Fruit fly (Drosophila melanogaster) whole organism, embryonic: ENCODE measurements around the gene cort.

Experiments used
- Aef1 ChIP-seq: fragments of 200-800 bp; sonication (Bioruptor generic); IDR thresholded peaks from 3 replicates; pipeline ENCODE4 v1.3.6; 2022; ENCODE audit warnings: missing biosample characterization, missing genetic modification characterization
- Asciz ChIP-seq: fragments of 200-800 bp; sonication (Bioruptor generic); optimal IDR thresholded peaks from 2 replicates; lab custom pipeline; 2017; ENCODE audit warnings: missing biosample characterization, mild to moderate bottlenecking, missing genetic modification characterization, missing genetic modification reagents
- Atf3 ChIP-seq: fragments of 200-800 bp; sonication (Bioruptor generic); optimal IDR thresholded peaks from 3 replicates; lab custom pipeline; 2016; ENCODE audit warnings: missing biosample characterization, missing genetic modification characterization
- Bteb2 ChIP-seq: fragments of 200-800 bp; sonication (Bioruptor generic); optimal IDR thresholded peaks from 2 replicates; lab custom pipeline; 2016; ENCODE audit warnings: missing biosample characterization, missing genetic modification characterization
- CG10209 ChIP-seq: fragments of 200-800 bp; sonication (Bioruptor generic); optimal IDR thresholded peaks from 3 replicates; lab custom pipeline; 2017; ENCODE audit warnings: missing biosample characterization, mild to moderate bottlenecking, missing genetic modification characterization, missing genetic modification reagents
- CG10979 ChIP-seq: fragments of 200-800 bp; sonication (Bioruptor generic); optimal IDR thresholded peaks from 2 replicates; lab custom pipeline; 2018; ENCODE audit warnings: missing biosample characterization, mild to moderate bottlenecking, missing genetic modification characterization, moderate library complexity
- CG13123 ChIP-seq: fragments of 200-800 bp; sonication (Bioruptor generic); optimal IDR thresholded peaks from 2 replicates; lab custom pipeline; 2016; ENCODE audit warnings: missing biosample characterization, missing genetic modification characterization
- CG15073 ChIP-seq: fragments of 200-800 bp; sonication (Bioruptor generic); optimal IDR thresholded peaks from 2 replicates; lab custom pipeline; 2016; ENCODE audit warnings: missing biosample characterization, missing genetic modification characterization
- CG1602 ChIP-seq: fragments of 200-800 bp; sonication (Bioruptor generic); optimal IDR thresholded peaks from 3 replicates; lab custom pipeline; 2016; ENCODE audit warnings: missing biosample characterization, missing genetic modification characterization
- CG16779 ChIP-seq: fragments of 200-800 bp; sonication (Bioruptor generic); IDR thresholded peaks from 2 replicates; pipeline ENCODE4 v1.3.6; 2022; ENCODE audit warnings: missing biosample characterization, missing genetic modification characterization
- CG16863 ChIP-seq: fragments of 200-800 bp; sonication (Bioruptor generic); optimal IDR thresholded peaks from 3 replicates; lab custom pipeline; 2016; ENCODE audit warnings: missing biosample characterization, missing genetic modification characterization
- CG17829 ChIP-seq: fragments of 200-800 bp; optimal IDR thresholded peaks from 2 replicates; lab custom pipeline; 2019; ENCODE audit warnings: missing biosample characterization, mild to moderate bottlenecking, missing genetic modification characterization, moderate library complexity
- CG2129 ChIP-seq: fragments of 200-800 bp; sonication (Bioruptor generic); IDR thresholded peaks from 2 replicates; pipeline ENCODE4 v1.3.6; 2022; ENCODE audit warnings: missing biosample characterization, missing genetic modification characterization; ENCODE audit not compliant: partially characterized antibody
- CG30431 ChIP-seq: fragments of 200-800 bp; sonication (Bioruptor generic); optimal IDR thresholded peaks from 2 replicates; lab custom pipeline; 2017; ENCODE audit warnings: missing biosample characterization, missing genetic modification characterization
- CG34422 ChIP-seq: fragments of 200-800 bp; sonication (Bioruptor generic); IDR thresholded peaks from 3 replicates; pipeline ENCODE4 v1.3.6; 2022; ENCODE audit warnings: missing biosample characterization, missing genetic modification characterization
- CG42726 ChIP-seq: fragments of 200-800 bp; sonication (Bioruptor generic); IDR thresholded peaks from 2 replicates; pipeline ENCODE4 v1.3.6; 2022; ENCODE audit warnings: missing biosample characterization, missing genetic modification characterization; ENCODE audit not compliant: partially characterized antibody
- CG4854 ChIP-seq: fragments of 200-800 bp; sonication (Bioruptor generic); optimal IDR thresholded peaks from 2 replicates; lab custom pipeline; 2016; ENCODE audit warnings: missing biosample characterization, missing genetic modification characterization, inconsistent platforms
- CG6791 ChIP-seq: fragments of 200-800 bp; sonication (Bioruptor generic); IDR thresholded peaks from 3 replicates; pipeline ENCODE4 v1.3.6; 2022; ENCODE audit warnings: missing biosample characterization, missing genetic modification characterization; ENCODE audit not compliant: partially characterized antibody
- CG7987 ChIP-seq: fragments of 200-800 bp; sonication (Bioruptor generic); optimal IDR thresholded peaks from 2 replicates; lab custom pipeline; 2018; ENCODE audit warnings: missing biosample characterization, mild to moderate bottlenecking, missing genetic modification characterization, moderate library complexity
- D ChIP-seq, 2 experiments: fragments of 200-800 bp in 1 of 2; fragments of >200 bp in 1 of 2; sonication (Bioruptor generic) in 1 of 2; optimal IDR thresholded peaks; 2 replicates in 1 of 2; 3 replicates in 1 of 2; lab custom pipeline; 2017; ENCODE audit warnings: mild to moderate bottlenecking in 1 of 2, missing biosample characterization in 1 of 2, missing genetic modification characterization in 1 of 2, missing genetic modification reagents in 1 of 2
- D19B ChIP-seq: fragments of 200-800 bp; sonication (Bioruptor generic); optimal IDR thresholded peaks from 2 replicates; lab custom pipeline; 2017; ENCODE audit warnings: missing biosample characterization, mild to moderate bottlenecking, missing genetic modification characterization
- Dek ChIP-seq: fragments of 200-800 bp; sonication (Bioruptor generic); optimal IDR thresholded peaks from 3 replicates; lab custom pipeline; 2019; ENCODE audit warnings: missing biosample characterization, mild to moderate bottlenecking, missing genetic modification characterization, moderate library complexity
- Dip3 ChIP-seq: fragments of 200-800 bp; sonication (Bioruptor generic); optimal IDR thresholded peaks from 3 replicates; lab custom pipeline; 2016; ENCODE audit warnings: missing biosample characterization, missing genetic modification characterization
- HmgZ ChIP-seq: fragments of 200-800 bp; sonication (Bioruptor generic); optimal IDR thresholded peaks from 2 replicates; lab custom pipeline; 2018; ENCODE audit warnings: missing biosample characterization, mild to moderate bottlenecking, missing genetic modification characterization
- Hmr ChIP-seq: fragments of 200-800 bp; sonication (Bioruptor generic); optimal IDR thresholded peaks from 3 replicates; lab custom pipeline; 2017; ENCODE audit warnings: mild to moderate bottlenecking, missing biosample characterization, missing genetic modification reagents, missing genetic modification characterization
- MBD-R2 ChIP-seq: fragments of 200-800 bp; sonication (Bioruptor generic); IDR thresholded peaks from 2 replicates; pipeline ENCODE4 v1.3.6; 2022; ENCODE audit warnings: missing biosample characterization, missing genetic modification characterization
- Max ChIP-seq: fragments of 200-800 bp; sonication (Bioruptor generic); optimal IDR thresholded peaks from 2 replicates; lab custom pipeline; 2016; ENCODE audit warnings: missing biosample characterization, mild to moderate bottlenecking, missing genetic modification characterization
- Meics ChIP-seq: fragments of 200-800 bp; sonication (Bioruptor generic); optimal IDR thresholded peaks from 2 replicates; lab custom pipeline; 2017; ENCODE audit warnings: missing biosample characterization, mild to moderate bottlenecking, missing genetic modification characterization
- Scr ChIP-seq: fragments of 200-800 bp; sonication (Bioruptor generic); IDR thresholded peaks from 2 replicates; pipeline ENCODE4 v1.3.6; 2022; ENCODE audit warnings: missing biosample characterization, missing genetic modification characterization; ENCODE audit not compliant: partially characterized antibody
- TFAM ChIP-seq: fragments of 200-800 bp; sonication (Bioruptor generic); optimal IDR thresholded peaks from 2 replicates; lab custom pipeline; 2017; ENCODE audit warnings: missing biosample characterization, missing genetic modification characterization, inconsistent platforms
- Tbp ChIP-seq: fragments of >200 bp; optimal IDR thresholded peaks from 2 replicates; lab custom pipeline; 2018; ENCODE audit warnings: missing biosample characterization, missing genetic modification characterization
- Xbp1 ChIP-seq: fragments of 200-800 bp; sonication (Bioruptor generic); optimal IDR thresholded peaks from 3 replicates; lab custom pipeline; 2016; ENCODE audit warnings: missing biosample characterization, mild to moderate bottlenecking, missing genetic modification characterization
- ap ChIP-seq: fragments of 200-800 bp; sonication (Bioruptor generic); IDR thresholded peaks from 2 replicates; pipeline ENCODE4 v1.3.6; 2022; ENCODE audit warnings: missing biosample characterization, missing genetic modification characterization
- bigmax ChIP-seq: fragments of 200-800 bp; sonication (Bioruptor generic); optimal IDR thresholded peaks from 2 replicates; lab custom pipeline; 2018; ENCODE audit warnings: missing biosample characterization, mild to moderate bottlenecking, missing genetic modification characterization
- bsh ChIP-seq, 2 experiments: fragments of 200-800 bp; sonication (Bioruptor generic); optimal IDR thresholded peaks; 2 replicates each; lab custom pipeline; 2017 to 2018; ENCODE audit warnings: mild to moderate bottlenecking in 2 of 2, missing biosample characterization in 2 of 2, missing genetic modification characterization in 2 of 2, moderate library complexity in 1 of 2
- dm ChIP-seq: fragments of 200-800 bp; sonication (Bioruptor generic); optimal IDR thresholded peaks from 3 replicates; lab custom pipeline; 2016; ENCODE audit warnings: missing biosample characterization, missing genetic modification characterization
- ems ChIP-seq: fragments of 200-800 bp; sonication (Bioruptor generic); optimal IDR thresholded peaks from 3 replicates; lab custom pipeline; 2016; ENCODE audit warnings: missing biosample characterization, missing genetic modification characterization
- exex ChIP-seq: fragments of 200-800 bp; sonication (Bioruptor generic); optimal IDR thresholded peaks from 4 replicates; lab custom pipeline; 2018; ENCODE audit warnings: missing biosample characterization, mild to moderate bottlenecking, missing genetic modification characterization, moderate library complexity
- fd3F ChIP-seq: fragments of 200-800 bp; sonication (Bioruptor generic); optimal IDR thresholded peaks from 2 replicates; lab custom pipeline; 2018; ENCODE audit warnings: missing biosample characterization, mild to moderate bottlenecking, missing genetic modification characterization, moderate library complexity
- grau ChIP-seq: fragments of 200-800 bp; optimal IDR thresholded peaks from 3 replicates; lab custom pipeline; 2019; ENCODE audit warnings: missing biosample characterization, mild to moderate bottlenecking, missing genetic modification characterization, moderate library complexity
- hb ChIP-seq: fragments of 200-800 bp; sonication (Bioruptor generic); IDR thresholded peaks from 3 replicates; pipeline ENCODE4 v1.3.6; 2022; ENCODE audit warnings: missing biosample characterization, missing genetic modification characterization; ENCODE audit not compliant: partially characterized antibody
- hkb ChIP-seq, 2 experiments: fragments of 200-800 bp in 1 of 2; fragments of >200 bp in 1 of 2; sonication (Bioruptor generic) in 1 of 2; IDR thresholded peaks in 1 of 2; optimal IDR thresholded peaks in 1 of 2; 2 replicates each; pipeline versions ENCODE4 v1.3.6 to Lab custom; 2017 to 2022; ENCODE audit warnings: missing biosample characterization in 1 of 2, missing genetic modification characterization in 1 of 2
- insv ChIP-seq, 2 experiments: fragments of 200-800 bp; sonication (Bioruptor generic); optimal IDR thresholded peaks; 3 replicates each; lab custom pipeline; 2016 to 2018; ENCODE audit warnings: missing biosample characterization in 2 of 2, missing genetic modification characterization in 2 of 2
- jing ChIP-seq: fragments of 200-800 bp; sonication (Bioruptor generic); optimal IDR thresholded peaks from 2 replicates; lab custom pipeline; 2018; ENCODE audit warnings: missing biosample characterization, mild to moderate bottlenecking, missing genetic modification characterization
- kni ChIP-seq: fragments of 200-800 bp; sonication (Bioruptor generic); optimal IDR thresholded peaks from 3 replicates; lab custom pipeline; 2017; ENCODE audit warnings: mild to moderate bottlenecking, missing biosample characterization, missing genetic modification reagents, missing genetic modification characterization
- lbe ChIP-seq: fragments of 200-800 bp; sonication (Bioruptor generic); optimal IDR thresholded peaks from 2 replicates; lab custom pipeline; 2016; ENCODE audit warnings: missing biosample characterization, mild to moderate bottlenecking, missing genetic modification characterization
- nmo ChIP-seq: fragments of 200-800 bp; sonication (Bioruptor generic); optimal IDR thresholded peaks from 2 replicates; lab custom pipeline; 2018; ENCODE audit warnings: missing biosample characterization, mild to moderate bottlenecking, missing genetic modification characterization, moderate library complexity
- pros ChIP-seq: fragments of 200-800 bp; sonication (Bioruptor generic); optimal IDR thresholded peaks from 3 replicates; lab custom pipeline; 2019; ENCODE audit warnings: missing biosample characterization, mild to moderate bottlenecking, missing genetic modification characterization, moderate library complexity

cort gene

dm6 chr2L:6649085-6649754 lies 27.2 kb downstream of the cort start, which contains the start of the genes CG31635 and Tango1 (continued):
- no peak for TF ChIP-seq bsh (GFP tag; optimal IDR thresholded peaks at IDR 0.05; lab: Kevin White, UChicago)
- no peak for TF ChIP-seq insv (GFP tag; optimal IDR thresholded peaks at IDR 0.05; lab: Kevin White, UChicago)
- no peak for TF ChIP-seq grau
- TF ChIP-seq CG1602 (GFP tag; lab: Kevin White, UChicago) = no peak
- TF ChIP-seq dm (GFP tag; lab: Kevin White, UChicago) = no peak
- no peak for TF ChIP-seq TFAM (GFP tag; lab: Kevin White, UChicago)
- TF ChIP-seq ems (GFP tag; lab: Kevin White, UChicago) = no peak
- TF ChIP-seq CG34422 (GFP tag; lab: Robert Waterston, UW) = peak; percentile 46; the same call in 1 of the 3 replicates
- peak; percentile 76 for TF ChIP-seq nmo (GFP tag; lab: Kevin White, UChicago)
- TF ChIP-seq Atf3 (GFP tag; lab: Kevin White, UChicago) = no peak
- TF ChIP-seq CG15073 (GFP tag; lab: Kevin White, UChicago) = no peak
- no peak for TF ChIP-seq bigmax (GFP tag; lab: Kevin White, UChicago)
- no peak for TF ChIP-seq CG30431
- TF ChIP-seq D19B (GFP tag; lab: Kevin White, UChicago) = no peak
- TF ChIP-seq CG17829 (tag; lab: Kevin White, UChicago) = peak; percentile 57
- TF ChIP-seq lbe = no peak
- no peak for TF ChIP-seq HmgZ
- TF ChIP-seq CG6791 = no peak
- TF ChIP-seq hb (GFP tag; lab: Robert Waterston, UW) = no peak
- no peak for TF ChIP-seq jing (GFP tag; lab: Kevin White, UChicago)
- TF ChIP-seq pros (GFP tag; lab: Kevin White, UChicago) = no peak
- TF ChIP-seq fd3F (GFP tag; lab: Kevin White, UChicago) = no peak
- no peak for TF ChIP-seq Tbp (GFP tag; lab: Kevin White, UChicago)
- no peak for TF ChIP-seq Hmr
- TF ChIP-seq CG2129 (GFP tag; lab: Robert Waterston, UW) = no peak
- TF ChIP-seq exex (tag; lab: Kevin White, UChicago) = no peak
- peak; percentile 10 for TF ChIP-seq Xbp1
- no peak for TF ChIP-seq Bteb2 (GFP tag; lab: Kevin White, UChicago)
- TF ChIP-seq MBD-R2 = peak; percentile 66
- TF ChIP-seq kni (GFP tag; lab: Kevin White, UChicago) = no peak
- no peak for TF ChIP-seq CG4854 (GFP tag; lab: Kevin White, UChicago)
- no peak for TF ChIP-seq Asciz
- no peak for TF ChIP-seq CG16863 (GFP tag; lab: Kevin White, UChicago)
- TF ChIP-seq D (optimal IDR thresholded peaks at IDR 0.05; lab: Kevin White, UChicago) = no peak
- no peak for TF ChIP-seq D (GFP tag; optimal IDR thresholded peaks at IDR 0.05; lab: Kevin White, UChicago)
- TF ChIP-seq Meics (GFP tag; lab: Kevin White, UChicago) = no peak
- TF ChIP-seq CG10209 (GFP tag; lab: Kevin White, UChicago) = peak; percentile 7
- no peak for TF ChIP-seq CG10979
- peak; percentile 95 for TF ChIP-seq hkb (optimal IDR thresholded peaks at IDR 0.05; lab: Kevin White, UChicago)
- TF ChIP-seq hkb (GFP tag; IDR thresholded peaks at IDR 0.05; lab: Robert Waterston, UW) = no peak
- TF ChIP-seq ap (GFP tag; lab: Robert Waterston, UW) = no peak
- no peak for TF ChIP-seq CG42726
- TF ChIP-seq CG13123 = no peak
- TF ChIP-seq Max (GFP tag; lab: Kevin White, UChicago) = peak; percentile 57
- TF ChIP-seq CG7987 (GFP tag; lab: Kevin White, UChicago) = no peak
- TF ChIP-seq Scr (GFP tag; lab: Robert Waterston, UW) = no peak
- peak; percentile 26; the same call in 1 of the 3 replicates for TF ChIP-seq Aef1 (GFP tag; lab: Robert Waterston, UW)
- TF ChIP-seq Dip3 = peak; percentile 12
- TF ChIP-seq CG16779 = no peak
- no peak for TF ChIP-seq Dek (tag; lab: Kevin White, UChicago)
